Worm (Caenorhabditis elegans) whole organism, L3 larva: ENCODE results near the gene gta-1.

Source experiments
- R02D3.7 ChIP-seq: fragments of 150-350 bp; optimal IDR thresholded peaks from 2 replicates; lab custom pipeline; 2014; ENCODE audit warnings: missing biosample characterization, missing genetic modification characterization
- ama-1 ChIP-seq: fragments of 150-350 bp; optimal IDR thresholded peaks from 2 replicates; lab custom pipeline; 2018
- elt-3 ChIP-seq, 3 experiments: fragments of 150-350 bp in 1 of 3; sonication (generic microtip) in 2 of 3; optimal IDR thresholded peaks; 2 replicates in 2 of 3; 4 replicates in 1 of 3; lab custom pipeline; 2014 to 2017; ENCODE audit warnings: missing biosample characterization in 3 of 3, missing genetic modification characterization in 3 of 3
- lin-39 ChIP-seq: fragments of 150-350 bp; optimal IDR thresholded peaks from 2 replicates; lab custom pipeline; 2018; ENCODE audit warnings: missing biosample characterization, missing genetic modification reagents, missing genetic modification characterization
- lsy-12 ChIP-seq: sonication (generic microtip); optimal IDR thresholded peaks from 2 replicates; lab custom pipeline; 2016; ENCODE audit warnings: mild to moderate bottlenecking, missing genetic modification characterization, missing compliant biosample characterization
- nhr-11 ChIP-seq: fragments of 150-350 bp; optimal IDR thresholded peaks from 2 replicates; lab custom pipeline; 2014; ENCODE audit warnings: missing biosample characterization, missing genetic modification characterization
- nhr-12 ChIP-seq: fragments of 150-350 bp; optimal IDR thresholded peaks from 2 replicates; lab custom pipeline; 2014; ENCODE audit warnings: missing biosample characterization, missing genetic modification characterization
- nhr-23 ChIP-seq: fragments of 150-350 bp; optimal IDR thresholded peaks from 2 replicates; lab custom pipeline; 2014; ENCODE audit warnings: missing biosample characterization, missing genetic modification reagents, missing genetic modification characterization
- nhr-237 ChIP-seq: fragments of 150-350 bp; optimal IDR thresholded peaks from 2 replicates; lab custom pipeline; 2014; ENCODE audit warnings: missing biosample characterization, missing genetic modification characterization
- snpc-4 ChIP-seq: fragments of 150-350 bp; optimal IDR thresholded peaks from 2 replicates; lab custom pipeline; 2014; ENCODE audit warnings: missing biosample characterization, missing genetic modification characterization
- unc-62 ChIP-seq: fragments of 150-350 bp; sonication (generic microtip); optimal IDR thresholded peaks from 4 replicates; lab custom pipeline; 2014; ENCODE audit warnings: missing biosample characterization, missing genetic modification reagents, missing genetic modification characterization
- ztf-4 ChIP-seq: fragments of 150-350 bp; optimal IDR thresholded peaks from 2 replicates; lab custom pipeline; 2014; ENCODE audit warnings: missing biosample characterization, missing genetic modification characterization

ce11 chrIV:10170808-10171207 is 9.7 kb upstream of the gta-1 start:
- TF ChIP-seq nhr-23 (tag; lab: Kevin White, UChicago), result no peak
- TF ChIP-seq nhr-11 (tag; lab: Kevin White, UChicago), result no peak
- TF ChIP-seq elt-3 (tag; optimal IDR thresholded peaks at IDR 0.05; lab: Kevin White, UChicago), result no peak
- TF ChIP-seq nhr-12 (tag; lab: Kevin White, UChicago), result no peak
- TF ChIP-seq R02D3.7 (tag; lab: Kevin White, UChicago), result no peak
- no peak for TF ChIP-seq lsy-12
- no peak for TF ChIP-seq nhr-237 (tag; lab: Kevin White, UChicago)
- no peak for TF ChIP-seq lin-39 (tag; lab: Kevin White, UChicago)
- TF ChIP-seq ztf-4 (tag; lab: Kevin White, UChicago), result no peak
- TF ChIP-seq snpc-4 (tag; lab: Kevin White, UChicago), result no peak
- TF ChIP-seq unc-62, result no peak
- TF ChIP-seq ama-1 (lab: Kevin White, UChicago), result no peak
